Worm (Caenorhabditis elegans) whole organism, late embryonic: ENCODE measurements around the gene iffb-1.

ENCODE experiments used
- T23F11.4 ChIP-seq: fragments of 200-800 bp; sonication (Bioruptor generic); optimal IDR thresholded peaks from 2 replicates; lab custom pipeline; 2018; ENCODE audit warnings: mild to moderate bottlenecking, missing genetic modification characterization, missing compliant biosample characterization
- Y22D7AL.16 ChIP-seq: sonication (generic microtip); optimal IDR thresholded peaks from 2 replicates; lab custom pipeline; 2016; ENCODE audit warnings: missing genetic modification characterization, missing compliant biosample characterization
- ceh-18 ChIP-seq: sonication (generic microtip); optimal IDR thresholded peaks from 2 replicates; lab custom pipeline; 2016; ENCODE audit warnings: missing genetic modification characterization, missing compliant biosample characterization
- ceh-2 ChIP-seq: sonication (generic microtip); optimal IDR thresholded peaks from 2 replicates; lab custom pipeline; 2016; ENCODE audit warnings: missing genotype, missing genetic modification characterization, missing compliant biosample characterization
- ceh-30 ChIP-seq: fragments of 150-350 bp; optimal IDR thresholded peaks from 2 replicates; lab custom pipeline; 2014; ENCODE audit warnings: missing biosample characterization, missing genetic modification characterization
- ceh-31 ChIP-seq: sonication (generic microtip); optimal IDR thresholded peaks from 2 replicates; lab custom pipeline; 2016; ENCODE audit warnings: missing genetic modification characterization, missing compliant biosample characterization
- ceh-34 ChIP-seq: sonication (generic microtip); optimal IDR thresholded peaks from 2 replicates; lab custom pipeline; 2016; ENCODE audit warnings: mild to moderate bottlenecking, missing genetic modification characterization, missing compliant biosample characterization
- ceh-45 ChIP-seq: fragments of 200-800 bp; sonication (Bioruptor generic); IDR thresholded peaks from 2 replicates; pipeline ENCODE4 v1.3.6; 2022; ENCODE audit warnings: missing genetic modification reagents, missing genetic modification characterization, missing compliant biosample characterization
- ceh-48 ChIP-seq: sonication (generic microtip); optimal IDR thresholded peaks from 2 replicates; lab custom pipeline; 2016; ENCODE audit warnings: missing genetic modification characterization, inconsistent platforms, missing compliant biosample characterization
- che-1 ChIP-seq: sonication (generic microtip); optimal IDR thresholded peaks from 2 replicates; lab custom pipeline; 2016; ENCODE audit warnings: mild to moderate bottlenecking, missing genetic modification characterization, missing compliant biosample characterization
- dmd-4 ChIP-seq: sonication (generic microtip); optimal IDR thresholded peaks from 2 replicates; lab custom pipeline; 2016; ENCODE audit warnings: borderline replicate concordance, missing genetic modification characterization, missing compliant biosample characterization
- elt-2 ChIP-seq: sonication (generic microtip); optimal IDR thresholded peaks from 2 replicates; lab custom pipeline; 2016; ENCODE audit warnings: missing genetic modification reagents, missing genetic modification characterization, missing compliant biosample characterization
- ets-4 ChIP-seq: sonication (generic microtip); optimal IDR thresholded peaks from 2 replicates; lab custom pipeline; 2016; ENCODE audit warnings: missing genetic modification characterization, missing compliant biosample characterization
- eyg-1 ChIP-seq: sonication (generic microtip); optimal IDR thresholded peaks from 2 replicates; lab custom pipeline; 2016; ENCODE audit warnings: missing genotype, missing genetic modification characterization, missing compliant biosample characterization
- gmeb-2 ChIP-seq: sonication (generic microtip); optimal IDR thresholded peaks from 2 replicates; lab custom pipeline; 2016; ENCODE audit warnings: missing genetic modification characterization, inconsistent platforms, missing compliant biosample characterization
- hlh-30 ChIP-seq: sonication (generic microtip); optimal IDR thresholded peaks from 2 replicates; lab custom pipeline; 2017; ENCODE audit warnings: antibody characterized with exemption, missing genetic modification characterization, missing compliant biosample characterization; ENCODE audit not compliant: insufficient read depth
- hlh-8 ChIP-seq: sonication (generic microtip); optimal IDR thresholded peaks from 2 replicates; lab custom pipeline; 2016; ENCODE audit warnings: missing genotype, missing genetic modification characterization, missing compliant biosample characterization
- madf-2 ChIP-seq: sonication (generic microtip); optimal IDR thresholded peaks from 2 replicates; lab custom pipeline; 2017; ENCODE audit warnings: missing genetic modification characterization, missing compliant biosample characterization
- pag-3 ChIP-seq: sonication (generic microtip); optimal IDR thresholded peaks from 2 replicates; lab custom pipeline; 2016; ENCODE audit warnings: missing compliant biosample characterization, missing genetic modification characterization, borderline replicate concordance
- pat-9 ChIP-seq: fragments of 200-800 bp; sonication (Bioruptor generic); optimal IDR thresholded peaks from 2 replicates; lab custom pipeline; 2018; ENCODE audit warnings: mild to moderate bottlenecking, missing genetic modification characterization, moderate library complexity, missing compliant biosample characterization
- pax-1 ChIP-seq: fragments of 150-350 bp; optimal IDR thresholded peaks from 2 replicates; lab custom pipeline; 2014; ENCODE audit warnings: missing biosample characterization, missing genetic modification characterization
- pha-2 ChIP-seq: sonication (generic microtip); optimal IDR thresholded peaks from 2 replicates; lab custom pipeline; 2017; ENCODE audit warnings: mild to moderate bottlenecking, missing genetic modification characterization, missing compliant biosample characterization
- pros-1 ChIP-seq: fragments of 150-350 bp; optimal IDR thresholded peaks from 2 replicates; lab custom pipeline; 2014; ENCODE audit warnings: missing biosample characterization, missing genetic modification reagents, missing genetic modification characterization
- ref-2 ChIP-seq: sonication (generic microtip); optimal IDR thresholded peaks from 2 replicates; lab custom pipeline; 2016; ENCODE audit warnings: missing genetic modification characterization, missing compliant biosample characterization
- sox-2 ChIP-seq: fragments of 200-800 bp; sonication (Bioruptor generic); IDR thresholded peaks from 2 replicates; pipeline ENCODE4 v1.3.6; 2022; ENCODE audit warnings: missing genetic modification reagents, missing genetic modification characterization, missing compliant biosample characterization
- tbx-2 ChIP-seq: sonication (generic microtip); optimal IDR thresholded peaks from 2 replicates; lab custom pipeline; 2016; ENCODE audit warnings: missing genetic modification characterization, missing compliant biosample characterization
- tbx-7 ChIP-seq: sonication (generic microtip); optimal IDR thresholded peaks from 2 replicates; lab custom pipeline; 2016; ENCODE audit warnings: missing genotype, missing genetic modification characterization, missing compliant biosample characterization
- ttx-3 ChIP-seq: sonication (generic microtip); optimal IDR thresholded peaks from 2 replicates; lab custom pipeline; 2016; ENCODE audit warnings: missing genetic modification reagents, missing genetic modification characterization, missing compliant biosample characterization
- unc-55 ChIP-seq: sonication (generic microtip); optimal IDR thresholded peaks from 2 replicates; lab custom pipeline; 2017; ENCODE audit warnings: missing biosample characterization, missing genetic modification reagents, missing genetic modification characterization
- unc-86 ChIP-seq: sonication (generic microtip); optimal IDR thresholded peaks from 2 replicates; lab custom pipeline; 2016; ENCODE audit warnings: missing genetic modification characterization, missing compliant biosample characterization

The iffb-1 gene

ce11 chrIII:2279457-2279856 lies 34.8 kb upstream of the iffb-1 start, which contains the start of gene Y54F10BM.23:
Gene Y54F10BM.23 (minus strand): TSS chrIII:2279557.
- TF ChIP-seq T23F11.4 (GFP tag; lab: Kevin White, UChicago) (no peak), ceh-2 (tag; lab: Kevin White, UChicago) (no peak), ceh-34 (tag; lab: Kevin White, UChicago) (no peak), pha-2 (tag; lab: Kevin White, UChicago) (no peak), dmd-4 (tag; lab: Kevin White, UChicago) (no peak), pat-9 (no peak), ttx-3 (tag; lab: Kevin White, UChicago) (no peak)

DNA sequence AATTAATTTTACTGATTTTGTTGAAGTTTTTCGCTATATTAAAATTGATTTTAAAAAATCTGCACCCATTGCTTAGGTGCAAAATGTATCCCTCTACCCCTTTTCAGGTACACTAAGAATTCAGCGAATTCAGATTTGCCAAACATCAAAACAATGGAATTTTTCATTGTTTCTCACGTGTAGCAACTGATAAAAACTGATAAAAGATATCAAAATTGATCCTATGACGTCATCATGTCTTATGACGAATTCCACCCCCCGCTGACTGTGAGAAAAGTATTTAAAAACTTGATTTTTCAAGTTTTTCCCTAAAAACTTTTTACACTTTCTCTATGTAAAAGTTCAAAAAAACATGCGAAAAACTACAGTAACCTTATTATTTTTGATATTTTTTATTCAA lies 33.7 kb upstream of the iffb-1 start, which contains the start of gene Y54F10BM.22:
TSS of gene Y54F10BM.22 (plus strand) at position 331 of the 400 bp plus-strand sequence.
- TF ChIP-seq madf-2 (tag; lab: Kevin White, UChicago) = no peak
- TF ChIP-seq gmeb-2 (tag; lab: Kevin White, UChicago) = no peak
- no peak for TF ChIP-seq eyg-1 (tag; lab: Kevin White, UChicago)
- no peak for TF ChIP-seq T23F11.4 (GFP tag; lab: Kevin White, UChicago)
- TF ChIP-seq pag-3 (tag; lab: Kevin White, UChicago) = no peak
- TF ChIP-seq pros-1 (tag; lab: Kevin White, UChicago) = no peak
- TF ChIP-seq tbx-2 (tag; lab: Kevin White, UChicago) = no peak
- TF ChIP-seq ceh-34 (tag; lab: Kevin White, UChicago) = no peak
- no peak for TF ChIP-seq ref-2 (tag; lab: Kevin White, UChicago)
- TF ChIP-seq hlh-30 (tag; lab: Kevin White, UChicago) = no peak
- TF ChIP-seq elt-2 (tag; lab: Kevin White, UChicago) = no peak
- no peak for TF ChIP-seq Y22D7AL.16 (tag; lab: Kevin White, UChicago)
- no peak for TF ChIP-seq ceh-2 (tag; lab: Kevin White, UChicago)
- no peak for TF ChIP-seq ceh-45
- TF ChIP-seq ceh-18 = no peak
- no peak for TF ChIP-seq sox-2 (GFP tag; lab: Robert Waterston, UW)
- no peak for TF ChIP-seq ttx-3 (tag; lab: Kevin White, UChicago)
- no peak for TF ChIP-seq unc-55 (GFP tag; lab: Kevin White, UChicago)
- TF ChIP-seq pax-1 (tag; lab: Kevin White, UChicago) = no peak
- no peak for TF ChIP-seq hlh-8

- TF ChIP-seq eyg-1 (tag; lab: Kevin White, UChicago) = no peak
- TF ChIP-seq ets-4 (tag; lab: Kevin White, UChicago) = no peak
- peak; percentile 6 for TF ChIP-seq che-1
- TF ChIP-seq elt-2 (tag; lab: Kevin White, UChicago) = no peak
- TF ChIP-seq ceh-48 = peak; percentile 98
- no peak for TF ChIP-seq gmeb-2 (tag; lab: Kevin White, UChicago)
These were observed 32.0 kb upstream of the iffb-1 start, which contains the start of gene Y54F10BM.3 for ce11 chrIII:2281975-2282957. Gene Y54F10BM.3 (plus strand): TSS chrIII:2282025.

ce11 chrIII:2283341-2283847 lies 30.8 kb upstream of the iffb-1 start:
- peak; percentile 92 for TF ChIP-seq ceh-48
- TF ChIP-seq ceh-30 (tag; lab: Kevin White, UChicago) = no peak

DNA sequence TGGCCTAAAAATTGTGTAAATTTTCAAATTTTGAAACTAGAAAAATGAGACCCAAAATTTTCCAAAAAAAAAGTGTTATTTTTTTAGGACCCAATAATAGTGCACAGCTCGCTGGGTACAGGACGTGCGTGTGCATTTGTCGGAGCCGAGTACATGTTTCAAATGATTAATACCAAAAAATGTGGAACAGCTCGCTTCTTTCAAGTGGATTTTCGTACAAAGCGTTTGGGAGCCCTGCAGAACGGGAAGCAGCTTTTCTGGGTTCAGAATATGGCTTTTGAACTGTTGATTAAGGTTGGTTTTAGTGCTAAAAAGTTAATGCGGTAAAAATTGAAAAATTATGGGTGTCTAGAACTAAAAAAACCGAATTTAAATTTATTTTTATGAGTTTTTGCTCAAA lies 26.0 kb upstream of the iffb-1 start:
- TF ChIP-seq ceh-18 (no peak), ceh-31 (tag; lab: Kevin White, UChicago) (no peak), pha-2 (tag; lab: Kevin White, UChicago) (no peak), unc-86 (tag; lab: Kevin White, UChicago) (no peak), pag-3 (tag; lab: Kevin White, UChicago) (no peak), tbx-7 (tag; lab: Kevin White, UChicago) (no peak)
- TF ChIP-seq, all 69 proteins: peak for 0
